Comparison of ENCODE assay signal across 3 worm cellular contexts in the genomic region with DNA sequence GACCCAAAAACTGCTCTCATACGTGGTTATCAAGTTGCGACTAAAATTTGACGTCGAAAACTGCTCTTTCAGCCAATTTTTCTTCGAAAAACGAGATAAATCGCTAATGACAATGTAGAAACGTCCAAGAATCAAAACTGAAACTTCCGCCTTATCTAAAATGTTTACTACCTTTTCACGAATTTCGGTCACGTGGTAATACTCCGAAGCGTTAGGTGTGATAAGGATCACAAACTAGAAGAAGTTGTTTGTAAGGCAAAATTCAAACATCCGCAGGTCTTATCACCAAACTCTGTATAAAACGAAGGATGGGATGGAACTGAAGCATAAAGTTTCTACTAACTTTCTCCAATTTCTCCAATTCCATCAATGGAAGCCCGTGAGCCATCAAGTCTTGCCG.
TF ChIP-seq lines count a peak whose summit lies in the region.

Gene sqst-3 (plus strand): TSS at position 370 of the 400 bp plus-strand sequence.

TF ChIP-seq in whole organism, L1 larva, 84 proteins besides CTCF, POLR2A, EP300 and RAD21:
- no peak for TF ChIP-seq xbp-1 (tag; optimal IDR thresholded peaks at IDR 0.05; lab: Kevin White, UChicago)
- no peak for TF ChIP-seq C16A3.4 (tag; optimal IDR thresholded peaks at IDR 0.05; lab: Kevin White, UChicago)
- no peak for TF ChIP-seq grh-1 (GFP tag; IDR thresholded peaks at IDR 0.05; lab: Robert Waterston, UW)
- TF ChIP-seq alr-1 (tag; optimal IDR thresholded peaks at IDR 0.05; lab: Kevin White, UChicago; ENCODE audit: borderline replicate concordance), result no peak
- no peak for TF ChIP-seq nhr-85 (tag; lab: Kevin White, UChicago)
- TF ChIP-seq swsn-7 (tag; optimal IDR thresholded peaks at IDR 0.05; lab: Kevin White, UChicago), result no peak
- TF ChIP-seq elt-2 (tag; optimal IDR thresholded peaks at IDR 0.05; lab: Kevin White, UChicago), result peak; percentile 89
- no peak for TF ChIP-seq unc-98 (GFP tag; IDR thresholded peaks at IDR 0.05; lab: Robert Waterston, UW)
- TF ChIP-seq jun-1 (tag; optimal IDR thresholded peaks at IDR 0.05; lab: Kevin White, UChicago), result peak; percentile 20
- TF ChIP-seq ztf-4 (tag; optimal IDR thresholded peaks at IDR 0.05; lab: Kevin White, UChicago), result no peak
- TF ChIP-seq zip-4 (GFP tag; optimal IDR thresholded peaks at IDR 0.05; lab: Kevin White, UChicago), result no peak
- no peak for TF ChIP-seq mep-1 (tag; optimal IDR thresholded peaks at IDR 0.05; lab: Kevin White, UChicago)
- TF ChIP-seq pag-3 (tag; optimal IDR thresholded peaks at IDR 0.05; lab: Kevin White, UChicago; ENCODE audit: borderline replicate concordance, insufficient read depth), result no peak

TF ChIP-seq in whole organism, L3 larva, 47 proteins besides CTCF, POLR2A, EP300 and RAD21:
- TF ChIP-seq elt-2 (tag; optimal IDR thresholded peaks at IDR 0.05; lab: Kevin White, UChicago), result peak; percentile 53
- TF ChIP-seq mml-1 (tag; optimal IDR thresholded peaks at IDR 0.05; lab: Kevin White, UChicago), result no peak

TF ChIP-seq in whole organism, L4 larva, 104 proteins besides CTCF, POLR2A, EP300 and RAD21:
- TF ChIP-seq nhr-10 (tag; optimal IDR thresholded peaks at IDR 0.05; lab: Kevin White, UChicago), result no peak
- TF ChIP-seq nhr-28 (tag; optimal IDR thresholded peaks at IDR 0.05; lab: Kevin White, UChicago), result peak; percentile 27
- TF ChIP-seq daf-16 (GFP tag; optimal IDR thresholded peaks at IDR 0.05; lab: Kevin White, UChicago), result no peak
- TF ChIP-seq daf-16 (tag; optimal IDR thresholded peaks at IDR 0.05; lab: Kevin White, UChicago), result peak; percentile 82
- no peak for TF ChIP-seq Y75B8A.6 (GFP tag; IDR thresholded peaks at IDR 0.05; lab: Robert Waterston, UW)

Comparison
In these comparisons a context has a peak if more than half of its experiments do, and no peak if none do; other contexts are left out.
1. Of the 29 proteins assayed by ChIP-seq in both whole organism, L4 larva and whole organism, L1 larva: peak only in whole organism, L4 larva: nhr-28; only in whole organism, L1 larva: jun-1; in both: none; in neither: 27.